Worm (Caenorhabditis elegans) whole organism, young adult: ENCODE data around the gene ets-6.
A peak's percentile ranks its signal among the peaks of the same experiment; 100 is the strongest.

Source experiments
- B0019.2 ChIP-seq: fragments of 200-800 bp; sonication (Bioruptor generic); conservative IDR thresholded peaks from 2 replicates; pipeline ENCODE4 v1.3.6; 2022; ENCODE audit warnings: missing genetic modification reagents, missing genetic modification characterization, missing compliant biosample characterization
- C06A6.2 ChIP-seq: fragments of 200-800 bp; sonication (Bioruptor generic); conservative IDR thresholded peaks from 2 replicates; pipeline ENCODE4 v1.3.6; 2022; ENCODE audit warnings: missing genetic modification characterization, missing compliant biosample characterization
- F22D6.2 ChIP-seq: sonication (generic microtip); optimal IDR thresholded peaks from 2 replicates; lab custom pipeline; 2016; ENCODE audit warnings: mild to moderate bottlenecking, missing genetic modification characterization, missing compliant biosample characterization
- F39B2.1 ChIP-seq: fragments of 200-800 bp; sonication (Bioruptor generic); IDR thresholded peaks from 2 replicates; pipeline ENCODE4 v1.3.6; 2022; ENCODE audit warnings: missing genetic modification reagents, missing genetic modification characterization, missing compliant biosample characterization
- F49E8.2 ChIP-seq: sonication (generic microtip); optimal IDR thresholded peaks from 3 replicates; lab custom pipeline; 2017; ENCODE audit warnings: missing genetic modification characterization, mild to moderate bottlenecking, missing compliant biosample characterization, antibody characterized with exemption, moderate library complexity; ENCODE audit not compliant: insufficient read depth
- K11D2.4 ChIP-seq: fragments of 200-800 bp; sonication (Bioruptor generic); IDR thresholded peaks from 2 replicates; pipeline ENCODE4 v1.3.6; 2022; ENCODE audit warnings: missing genetic modification reagents, missing genetic modification characterization, missing compliant biosample characterization
- K12H6.12 ChIP-seq: fragments of 200-800 bp; sonication (Bioruptor generic); optimal IDR thresholded peaks from 2 replicates; lab custom pipeline; 2018; ENCODE audit warnings: mild to moderate bottlenecking, missing genetic modification characterization, missing compliant biosample characterization
- T07F8.4 ChIP-seq: sonication (generic microtip); optimal IDR thresholded peaks from 2 replicates; lab custom pipeline; 2016; ENCODE audit warnings: mild to moderate bottlenecking, missing genetic modification characterization, moderate library complexity, missing compliant biosample characterization
- Y53G8AR.9 ChIP-seq: fragments of 200-800 bp; sonication (Bioruptor generic); conservative IDR thresholded peaks from 2 replicates; pipeline ENCODE4 v1.3.6; 2022; ENCODE audit warnings: missing genetic modification reagents, missing genetic modification characterization, missing compliant biosample characterization
- attf-6 ChIP-seq: fragments of 200-800 bp; sonication (Bioruptor generic); IDR thresholded peaks from 2 replicates; pipeline ENCODE4 v1.3.6; 2022; ENCODE audit warnings: missing genetic modification reagents, missing genetic modification characterization, missing compliant biosample characterization
- bed-1 ChIP-seq: fragments of 200-800 bp; sonication (Bioruptor generic); IDR thresholded peaks from 2 replicates; pipeline ENCODE4 v1.3.6; 2022; ENCODE audit warnings: missing genetic modification reagents, missing genetic modification characterization, missing compliant biosample characterization
- ceh-27 ChIP-seq: fragments of 200-800 bp; sonication (Bioruptor generic); optimal IDR thresholded peaks from 2 replicates; lab custom pipeline; 2018; ENCODE audit warnings: mild to moderate bottlenecking, missing genetic modification characterization, moderate library complexity, missing compliant biosample characterization
- ceh-40 ChIP-seq: fragments of 200-800 bp; sonication (Bioruptor generic); IDR thresholded peaks from 2 replicates; pipeline ENCODE4 v1.3.6; 2022; ENCODE audit warnings: missing genetic modification characterization, missing compliant biosample characterization
- ceh-79 ChIP-seq: sonication (generic microtip); optimal IDR thresholded peaks from 2 replicates; lab custom pipeline; 2017; ENCODE audit warnings: mild to moderate bottlenecking, missing genetic modification characterization, missing compliant biosample characterization
- dpl-1 ChIP-seq: fragments of 150-350 bp; optimal IDR thresholded peaks from 2 replicates; lab custom pipeline; 2014; ENCODE audit warnings: missing biosample characterization, missing genetic modification reagents, missing genetic modification characterization
- efl-1 ChIP-seq: fragments of 150-350 bp; optimal IDR thresholded peaks from 2 replicates; lab custom pipeline; 2014; ENCODE audit warnings: missing biosample characterization, missing genetic modification reagents, missing genetic modification characterization
- ets-4 ChIP-seq: fragments of 200-800 bp; sonication (Bioruptor generic); optimal IDR thresholded peaks from 2 replicates; lab custom pipeline; 2018; ENCODE audit warnings: mild to moderate bottlenecking, missing genetic modification characterization, missing compliant biosample characterization
- gei-17 ChIP-seq: fragments of 200-800 bp; sonication (Bioruptor generic); optimal IDR thresholded peaks from 2 replicates; lab custom pipeline; 2018; ENCODE audit warnings: mild to moderate bottlenecking, missing genetic modification characterization, missing compliant biosample characterization
- him-1 ChIP-seq: sonication (generic microtip); optimal IDR thresholded peaks from 2 replicates; lab custom pipeline; 2016; ENCODE audit warnings: missing genotype, missing genetic modification reagents, missing genetic modification characterization, missing compliant biosample characterization
- hlh-12 ChIP-seq: sonication (generic microtip); optimal IDR thresholded peaks from 2 replicates; lab custom pipeline; 2016; ENCODE audit warnings: missing genetic modification characterization, missing compliant biosample characterization
- hmg-1.2 ChIP-seq: fragments of 200-800 bp; sonication (Bioruptor generic); IDR thresholded peaks from 2 replicates; pipeline ENCODE4 v1.3.6; 2022; ENCODE audit warnings: missing genetic modification reagents, missing genetic modification characterization, missing compliant biosample characterization
- hrde-1 ChIP-seq: sonication (generic microtip); optimal IDR thresholded peaks from 2 replicates; lab custom pipeline; 2016; ENCODE audit warnings: missing genetic modification characterization, mild to moderate bottlenecking, missing compliant biosample characterization, moderate library complexity, missing genotype, missing genetic modification reagents, borderline replicate concordance
- lin-40 ChIP-seq: sonication (generic microtip); optimal IDR thresholded peaks from 2 replicates; lab custom pipeline; 2016; ENCODE audit warnings: missing genetic modification characterization, mild to moderate bottlenecking, missing compliant biosample characterization, missing genotype, missing genetic modification reagents
- madf-6 ChIP-seq: fragments of 200-800 bp; sonication (Bioruptor generic); IDR thresholded peaks from 2 replicates; pipeline ENCODE4 v1.3.6; 2022; ENCODE audit warnings: missing genetic modification reagents, missing genetic modification characterization, missing compliant biosample characterization
- madf-8 ChIP-seq: fragments of 200-800 bp; sonication (Bioruptor generic); conservative IDR thresholded peaks from 2 replicates; pipeline ENCODE4 v1.3.6; 2022; ENCODE audit warnings: missing genetic modification reagents, missing genetic modification characterization, missing compliant biosample characterization
- mcd-1 ChIP-seq: fragments of 200-800 bp; sonication (Bioruptor generic); IDR thresholded peaks from 2 replicates; pipeline ENCODE4 v1.3.6; 2022; ENCODE audit warnings: missing genetic modification reagents, missing genetic modification characterization, missing compliant biosample characterization
- nfya-1 ChIP-seq: sonication (generic microtip); optimal IDR thresholded peaks from 2 replicates; lab custom pipeline; 2017; ENCODE audit warnings: antibody characterized with exemption, missing compliant biosample characterization, missing genetic modification characterization, borderline replicate concordance; ENCODE audit not compliant: insufficient read depth
- nfya-2 ChIP-seq: fragments of 200-800 bp; sonication (Bioruptor generic); IDR thresholded peaks from 2 replicates; pipeline ENCODE4 v1.3.6; 2022; ENCODE audit warnings: missing genetic modification reagents, missing genetic modification characterization, missing compliant biosample characterization
- nhr-120 ChIP-seq: fragments of 200-800 bp; sonication (Bioruptor generic); IDR thresholded peaks from 2 replicates; pipeline ENCODE4 v1.3.6; 2022; ENCODE audit warnings: missing genetic modification characterization, missing compliant biosample characterization
- nhr-27 ChIP-seq: fragments of 200-800 bp; sonication (Bioruptor generic); optimal IDR thresholded peaks from 2 replicates; lab custom pipeline; 2018; ENCODE audit warnings: mild to moderate bottlenecking, missing genetic modification characterization, moderate library complexity, missing compliant biosample characterization
- nhr-80 ChIP-seq: sonication (generic microtip); optimal IDR thresholded peaks from 2 replicates; lab custom pipeline; 2016; ENCODE audit warnings: missing genetic modification characterization, missing compliant biosample characterization
- rec-8 ChIP-seq, 2 experiments: sonication (generic microtip); optimal IDR thresholded peaks; 2 replicates each; lab custom pipeline; 2016; ENCODE audit warnings: mild to moderate bottlenecking in 2 of 2, missing genetic modification characterization in 2 of 2, missing genetic modification reagents in 2 of 2, missing genotype in 2 of 2, missing biosample characterization in 1 of 2, missing compliant biosample characterization in 1 of 2, moderate library complexity in 1 of 2
- sdz-38 ChIP-seq: sonication (generic microtip); optimal IDR thresholded peaks from 2 replicates; lab custom pipeline; 2016; ENCODE audit warnings: missing genotype, missing genetic modification characterization, missing compliant biosample characterization
- snpc-1.1 ChIP-seq: sonication (generic microtip); optimal IDR thresholded peaks from 2 replicates; lab custom pipeline; 2017; ENCODE audit warnings: missing genetic modification characterization, mild to moderate bottlenecking, missing compliant biosample characterization, antibody characterized with exemption, moderate library complexity, missing genotype, missing genetic modification reagents; ENCODE audit not compliant: insufficient read depth
- snpc-3.4 ChIP-seq: sonication (generic microtip); optimal IDR thresholded peaks from 2 replicates; lab custom pipeline; 2017; ENCODE audit warnings: missing genetic modification characterization, mild to moderate bottlenecking, missing compliant biosample characterization, antibody characterized with exemption, moderate library complexity, missing genotype, missing genetic modification reagents
- snpc-4 ChIP-seq, 5 experiments: fragments of 150-350 bp in 1 of 5; sonication (generic microtip) in 4 of 5; optimal IDR thresholded peaks; 2 replicates each; lab custom pipeline; 2014 to 2018; ENCODE audit warnings: missing genetic modification characterization in 5 of 5, missing biosample characterization in 3 of 5, antibody characterized with exemption in 2 of 5, mild to moderate bottlenecking in 2 of 5, missing compliant biosample characterization in 2 of 5, missing genotype in 2 of 5, moderate library complexity in 2 of 5, missing genetic modification reagents in 1 of 5
- xnd-1 ChIP-seq: sonication (generic microtip); optimal IDR thresholded peaks from 2 replicates; lab custom pipeline; 2016; ENCODE audit warnings: missing genotype, missing genetic modification reagents, missing genetic modification characterization, missing compliant biosample characterization
- zim-3 ChIP-seq: sonication (generic microtip); optimal IDR thresholded peaks from 2 replicates; lab custom pipeline; 2017; ENCODE audit warnings: mild to moderate bottlenecking, missing genetic modification characterization, moderate library complexity, missing compliant biosample characterization
- ztf-18 ChIP-seq: sonication (generic microtip); optimal IDR thresholded peaks from 2 replicates; lab custom pipeline; 2016; ENCODE audit warnings: missing genotype, mild to moderate bottlenecking, missing genetic modification characterization, missing compliant biosample characterization
- ztf-25 ChIP-seq: fragments of 200-800 bp; sonication (Bioruptor generic); IDR thresholded peaks from 2 replicates; pipeline ENCODE4 v1.3.6; 2022; ENCODE audit warnings: missing genetic modification reagents, missing genetic modification characterization, missing compliant biosample characterization
- ztf-28 ChIP-seq: fragments of 200-800 bp; sonication (Bioruptor generic); IDR thresholded peaks from 2 replicates; pipeline ENCODE4 v1.3.6; 2022; ENCODE audit warnings: missing genetic modification reagents, missing genetic modification characterization, missing compliant biosample characterization

The ets-6 gene

ce11 chrV:7604858-7605257 lies 24.5 kb upstream of the ets-6 start, which contains the start of gene clec-213:
Gene clec-213, plus strand, starts transcription at chrV:7605158.
- TF ChIP-seq gei-17 (GFP tag; lab: Kevin White, UChicago) (no peak), T07F8.4 (tag; lab: Kevin White, UChicago) (no peak), snpc-1.1 (tag; lab: Kevin White, UChicago) (no peak), bed-1 (GFP tag; lab: Robert Waterston, UW) (no peak), F39B2.1 (GFP tag; lab: Robert Waterston, UW) (no peak), F49E8.2 (tag; lab: Kevin White, UChicago) (no peak), snpc-4 (GFP tag; optimal IDR thresholded peaks at IDR 0.05; lab: Kevin White, UChicago) (no peak), snpc-4 (tag; optimal IDR thresholded peaks at IDR 0.05; lab: Kevin White, UChicago) (no peak), xnd-1 (tag; lab: Kevin White, UChicago) (no peak), ztf-18 (no peak), ets-4 (no peak), snpc-3.4 (tag; lab: Kevin White, UChicago) (no peak), nhr-80 (tag; lab: Kevin White, UChicago) (no peak), sdz-38 (tag; lab: Kevin White, UChicago) (no peak), K12H6.12 (tag; lab: Kevin White, UChicago) (no peak), nhr-120 (no peak)

ce11 chrV:7603404-7603803 lies 23.1 kb upstream of the ets-6 start, which contains the start of gene C50E3.11:
Gene C50E3.11, minus strand, starts transcription at chrV:7603486.
- TF ChIP-seq hmg-1.2 (GFP tag; lab: Robert Waterston, UW) (no peak), hrde-1 (tag; lab: Kevin White, UChicago) (no peak), nhr-27 (tag; lab: Kevin White, UChicago) (no peak), ztf-28 (GFP tag; lab: Robert Waterston, UW) (no peak), lin-40 (tag; lab: Kevin White, UChicago) (no peak), nfya-1 (tag; lab: Kevin White, UChicago) (no peak), madf-6 (GFP tag; lab: Robert Waterston, UW) (peak; percentile 84), C06A6.2 (GFP tag; lab: Robert Waterston, UW) (no peak), hlh-12 (tag; lab: Kevin White, UChicago) (no peak), dpl-1 (peak; percentile 28), rec-8 (tag; optimal IDR thresholded peaks at IDR 0.05; lab: Kevin White, UChicago) (no peak), ceh-79 (tag; lab: Kevin White, UChicago) (no peak), madf-8 (GFP tag; lab: Robert Waterston, UW) (peak; percentile 26; the same call in 1 of the 2 replicates), efl-1 (GFP tag; lab: Kevin White, UChicago) (peak; percentile 86)

ce11 chrV:7601443-7601842 lies 21.1 kb upstream of the ets-6 start, which contains the start of gene scl-26:
Gene scl-26, minus strand, starts transcription at chrV:7601543.
- TF ChIP-seq attf-6 (GFP tag; lab: Robert Waterston, UW) (no peak), zim-3 (tag; lab: Kevin White, UChicago) (no peak)
- TF ChIP-seq, all 124 proteins: peak for 0

ce11 chrV:7600149-7600548 lies 19.8 kb upstream of the ets-6 start, which contains the start of gene C50E3.9:
Gene C50E3.9, minus strand, starts transcription at chrV:7600249.
- TF ChIP-seq mcd-1 (no peak), him-1 (tag; lab: Kevin White, UChicago) (no peak), ceh-40 (no peak), rec-8 (tag; optimal IDR thresholded peaks at IDR 0.05; lab: Kevin White, UChicago) (no peak), F22D6.2 (no peak), zim-3 (tag; lab: Kevin White, UChicago) (no peak), ceh-27 (GFP tag; lab: Kevin White, UChicago) (no peak), Y53G8AR.9 (no peak), snpc-3.4 (tag; lab: Kevin White, UChicago) (no peak), B0019.2 (GFP tag; lab: Robert Waterston, UW) (no peak), hlh-12 (tag; lab: Kevin White, UChicago) (no peak), K11D2.4 (GFP tag; lab: Robert Waterston, UW) (no peak), ztf-25 (no peak), nfya-2 (GFP tag; lab: Robert Waterston, UW) (no peak)
